Fruit fly (Drosophila melanogaster): Measurements from ENCODE around the gene S-Lap2.

Gene S-Lap2

dm6 chr3L:8657429-8657754, 37.7 kb downstream of the S-Lap2 start (continued):
- no peak for TF ChIP-seq CG13894 (tag; optimal IDR thresholded peaks at IDR 0.05)
- no peak for TF ChIP-seq prd (optimal IDR thresholded peaks at IDR 0.05)
- TF ChIP-seq prd (GFP tag; IDR thresholded peaks at IDR 0.05) = peak; percentile 73; the same call in 2 of the 3 replicates
- TF ChIP-seq MBD-R2 (GFP tag; IDR thresholded peaks at IDR 0.05) = no peak
- TF ChIP-seq CG13624 (GFP tag; optimal IDR thresholded peaks at IDR 0.05) = no peak
- TF ChIP-seq fd102C (GFP tag; optimal IDR thresholded peaks at IDR 0.05) = no peak
- TF ChIP-seq cato (GFP tag; optimal IDR thresholded peaks at IDR 0.05; ENCODE audit: borderline replicate concordance) = no peak
- TF ChIP-seq ewg (GFP tag; optimal IDR thresholded peaks at IDR 0.05) = no peak
- TF ChIP-seq CG9876 (GFP tag; optimal IDR thresholded peaks at IDR 0.05) = no peak
- no peak for TF ChIP-seq ci (GFP tag; IDR thresholded peaks at IDR 0.05)
- TF ChIP-seq CG13424 (tag; optimal IDR thresholded peaks at IDR 0.05) = no peak
- TF ChIP-seq kni (GFP tag; optimal IDR thresholded peaks at IDR 0.05) = no peak
- no peak for TF ChIP-seq az2 (GFP tag; optimal IDR thresholded peaks at IDR 0.05)
- no peak for TF ChIP-seq CG10979 (tag; optimal IDR thresholded peaks at IDR 0.05)
- TF ChIP-seq Dll (GFP tag; IDR thresholded peaks at IDR 0.05; ENCODE audit: partially characterized antibody) = no peak
- TF ChIP-seq dpn (GFP tag; optimal IDR thresholded peaks at IDR 0.05) = peak in 1 of 2 experiments; percentile 26
- TF ChIP-seq lov (optimal IDR thresholded peaks at IDR 0.05) = no peak
- no peak for TF ChIP-seq lov (GFP tag; IDR thresholded peaks at IDR 0.05)
- TF ChIP-seq CG3726 (GFP tag; IDR thresholded peaks at IDR 0.05) = no peak
- TF ChIP-seq CG12659 (GFP tag; optimal IDR thresholded peaks at IDR 0.05) = no peak
- TF ChIP-seq Antp (GFP tag; optimal IDR thresholded peaks at IDR 0.05) = no peak
- TF ChIP-seq CG4707 (GFP tag; optimal IDR thresholded peaks at IDR 0.05) = no peak
- no peak for TF ChIP-seq Deaf1 (tag; optimal IDR thresholded peaks at IDR 0.05)
- no peak for TF ChIP-seq CG2199 (GFP tag; IDR thresholded peaks at IDR 0.05)
- no peak for TF ChIP-seq eve (GFP tag; optimal IDR thresholded peaks at IDR 0.05)
- TF ChIP-seq psq (GFP tag; optimal IDR thresholded peaks at IDR 0.05) = no peak
- no peak for TF ChIP-seq inv (GFP tag; IDR thresholded peaks at IDR 0.05; ENCODE audit: partially characterized antibody)
- TF ChIP-seq CG3163 (GFP tag; optimal IDR thresholded peaks at IDR 0.05) = no peak
- no peak for TF ChIP-seq ac (GFP tag; optimal IDR thresholded peaks at IDR 0.05)

dm6 chr3L:8657787-8658186, 38.1 kb downstream of the S-Lap2 start:
- no peak for TF ChIP-seq fd102C (GFP tag; optimal IDR thresholded peaks at IDR 0.05)
- TF ChIP-seq NFAT (GFP tag; IDR thresholded peaks at IDR 0.05) = no peak
- TF ChIP-seq chn (GFP tag; optimal IDR thresholded peaks at IDR 0.05) = no peak
- no peak for TF ChIP-seq prd (optimal IDR thresholded peaks at IDR 0.05)
- TF ChIP-seq prd (GFP tag; IDR thresholded peaks at IDR 0.05) = no peak
- peak; percentile 75 for TF ChIP-seq Ets65A (GFP tag)
- TF ChIP-seq Xrp1 (GFP tag; IDR thresholded peaks at IDR 0.05) = no peak

DNA sequence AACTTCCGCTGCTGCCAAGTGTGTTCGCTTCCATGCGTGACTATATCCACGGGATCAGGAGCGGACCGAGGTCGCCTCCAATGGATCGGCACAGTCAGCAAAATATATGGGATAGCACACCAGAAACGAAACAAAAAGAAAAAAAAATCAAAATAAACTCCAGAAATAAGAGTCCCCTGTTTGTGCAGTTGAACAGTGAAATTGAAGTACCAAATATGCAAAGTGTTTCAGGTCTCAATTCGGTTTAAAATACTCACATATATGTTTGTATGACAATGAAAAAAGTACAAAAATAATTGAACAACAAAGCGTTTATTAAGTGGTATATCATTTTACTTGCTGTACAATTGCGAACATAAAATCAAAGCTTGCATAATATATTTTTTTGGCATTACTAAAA, 39.9 kb downstream of the S-Lap2 start:
- TF ChIP-seq CG42726 (GFP tag; IDR thresholded peaks at IDR 0.05; ENCODE audit: partially characterized antibody) (no peak), HLHmδ (GFP tag; optimal IDR thresholded peaks at IDR 0.05) (no peak), al (GFP tag; IDR thresholded peaks at IDR 0.05) (0 out of 2 replicates have a peak, but pooled peaks have one; percentile 6)

DNA sequence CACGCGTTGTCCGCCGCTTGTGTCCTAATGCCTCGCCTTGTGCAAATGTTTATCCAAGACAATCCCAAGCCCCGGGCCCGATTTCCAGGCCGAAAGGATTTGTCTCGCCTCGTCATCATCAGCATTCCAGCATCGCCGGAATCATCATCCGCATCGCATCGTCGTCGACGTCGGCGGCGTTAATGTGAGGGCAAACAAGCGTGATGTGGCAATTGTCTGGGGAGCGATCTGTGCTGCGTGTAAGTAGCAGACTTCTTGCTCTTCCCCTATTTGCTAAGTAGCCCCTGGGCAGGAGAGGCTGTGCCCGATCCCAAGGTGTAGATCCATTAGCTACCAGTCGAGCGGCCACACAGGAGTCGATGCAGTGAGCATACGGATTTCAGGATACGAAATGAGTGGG, 41.1 kb downstream of the S-Lap2 start:
- TF ChIP-seq zen (tag; optimal IDR thresholded peaks at IDR 0.05) = peak; percentile 92
- TF ChIP-seq slbo (GFP tag; IDR thresholded peaks at IDR 0.05) = 0 out of 2 replicates have a peak, but pooled peaks have one; percentile 4
- TF ChIP-seq CTCF (GFP tag; optimal IDR thresholded peaks at IDR 0.05) = no peak
- TF ChIP-seq tll (GFP tag; optimal IDR thresholded peaks at IDR 0.05) = peak in 1 of 2 experiments; percentile 72
- TF ChIP-seq sens (GFP tag) = peak; percentile 33
